Fruit fly (Drosophila melanogaster) whole organism, wandering third instar larva: ENCODE measurements around the gene knk.

Experiments
- Abd-B ChIP-seq: fragments of >200 bp; optimal IDR thresholded peaks from 2 replicates; lab custom pipeline; 2017; ENCODE audit warnings: missing biosample characterization, missing genetic modification characterization
- Hnf4 ChIP-seq: fragments of 200-800 bp; sonication (Bioruptor generic); optimal IDR thresholded peaks from 2 replicates; lab custom pipeline; 2016; ENCODE audit warnings: missing biosample characterization, mild to moderate bottlenecking, missing genetic modification characterization
- Hr78 ChIP-seq: fragments of >200 bp; optimal IDR thresholded peaks from 2 replicates; lab custom pipeline; 2017; ENCODE audit warnings: missing biosample characterization, missing genetic modification characterization
- Jra ChIP-seq: sonication (Bioruptor generic); optimal IDR thresholded peaks from 2 replicates; lab custom pipeline; 2016; ENCODE audit warnings: missing biosample characterization, missing genetic modification characterization
- Myc ChIP-seq: fragments of >200 bp; optimal IDR thresholded peaks from 2 replicates; lab custom pipeline; 2017
- Vsx2 ChIP-seq: fragments of 200-300, 225-300 bp; sonication (Bioruptor generic); optimal IDR thresholded peaks from 2 replicates; lab custom pipeline; 2018; ENCODE audit warnings: missing biosample characterization, missing genetic modification characterization; ENCODE audit not compliant: partially characterized antibody
- ey ChIP-seq: fragments of 200-800 bp; sonication (Bioruptor generic); optimal IDR thresholded peaks from 2 replicates; lab custom pipeline; 2016; ENCODE audit warnings: missing biosample characterization, missing genetic modification characterization
- fru ChIP-seq: fragments of 200-800 bp; sonication (Bioruptor generic); optimal IDR thresholded peaks from 3 replicates; lab custom pipeline; 2016; ENCODE audit warnings: missing biosample characterization, mild to moderate bottlenecking, missing genetic modification characterization
- h ChIP-seq: fragments of 200-800 bp; sonication (Bioruptor generic); optimal IDR thresholded peaks from 3 replicates; lab custom pipeline; 2016; ENCODE audit warnings: missing biosample characterization, mild to moderate bottlenecking, missing genetic modification characterization
- lola ChIP-seq: fragments of >200 bp; optimal IDR thresholded peaks from 2 replicates; lab custom pipeline; 2017; ENCODE audit warnings: missing biosample characterization, missing genetic modification characterization
- pan ChIP-seq: fragments of >200 bp; optimal IDR thresholded peaks from 2 replicates; lab custom pipeline; 2017
- psq ChIP-seq: fragments of 200-800 bp; sonication (Bioruptor generic); optimal IDR thresholded peaks from 3 replicates; lab custom pipeline; 2017; ENCODE audit warnings: missing biosample characterization, mild to moderate bottlenecking, missing genetic modification characterization, moderate library complexity
- woc ChIP-seq: sonication (Bioruptor generic); optimal IDR thresholded peaks from 2 replicates; lab custom pipeline; 2016; ENCODE audit warnings: missing biosample characterization, mild to moderate bottlenecking, missing genetic modification characterization

- TF ChIP-seq Jra (GFP tag; lab: Kevin White, UChicago) (no peak), h (GFP tag; lab: Kevin White, UChicago) (no peak), psq (GFP tag; lab: Kevin White, UChicago) (no peak), Hnf4 (GFP tag; lab: Kevin White, UChicago) (peak; percentile 36), lola (GFP tag; lab: Kevin White, UChicago) (no peak), pan (lab: Kevin White, UChicago) (no peak), Vsx2 (GFP tag; lab: Kevin White, UChicago) (no peak), woc (GFP tag; lab: Kevin White, UChicago) (no peak), Myc (lab: Kevin White, UChicago) (no peak), Abd-B (GFP tag; lab: Kevin White, UChicago) (no peak), fru (GFP tag; lab: Kevin White, UChicago) (no peak), ey (no peak), Hr78 (GFP tag; lab: Kevin White, UChicago) (no peak)
Measured at dm6 chr3R:10166334-10166733, 40.9 kb upstream of the knk start.
